Worm (Caenorhabditis elegans): ENCODE data around the gene nhr-234.

DNA sequence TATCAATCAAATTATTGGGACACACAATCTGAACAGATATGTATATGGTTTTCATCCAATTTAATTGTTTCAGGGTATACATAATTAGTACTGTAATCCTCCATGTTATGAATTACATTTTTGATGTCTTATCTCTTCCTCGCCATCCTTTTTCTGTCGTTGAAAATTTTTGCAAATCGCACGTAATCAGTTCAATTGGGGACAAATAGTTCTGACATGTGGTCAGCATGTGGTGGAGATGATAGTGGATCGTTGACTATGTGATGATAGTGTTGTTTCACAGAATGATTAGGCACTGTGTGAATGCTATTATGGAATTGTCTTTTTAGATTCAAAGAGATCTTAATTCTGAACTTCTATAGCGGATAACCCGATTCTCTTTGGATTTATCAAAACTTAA lies 21.1 kb upstream of the nhr-234 start:
- no peak for TF ChIP-seq T22C8.4 (GFP tag; IDR thresholded peaks at IDR 0.05)
- TF ChIP-seq ref-1 (GFP tag; conservative IDR thresholded peaks at IDR 0.05) = no peak
- TF ChIP-seq tab-1 (GFP tag; IDR thresholded peaks at IDR 0.05) = no peak
- TF ChIP-seq ztf-29 (GFP tag; IDR thresholded peaks at IDR 0.05) = no peak
- no peak for TF ChIP-seq med-1 (GFP tag; optimal IDR thresholded peaks at IDR 0.05; ENCODE audit: insufficient read depth)
- TF ChIP-seq cog-1 (tag; optimal IDR thresholded peaks at IDR 0.05) = no peak
- TF ChIP-seq flt-1 (GFP tag; IDR thresholded peaks at IDR 0.05) = no peak

Data from whole organism, midembryonic.